Worm (Caenorhabditis elegans) whole organism, late embryonic: ENCODE results near the gene Y26G10.5.

Experiments
- C08G9.2 ChIP-seq: sonication (generic microtip); optimal IDR thresholded peaks from 2 replicates; lab custom pipeline; 2016; ENCODE audit warnings: mild to moderate bottlenecking, missing genetic modification characterization, moderate library complexity, missing compliant biosample characterization
- C38D4.7 ChIP-seq: fragments of 200-800 bp; sonication (Bioruptor generic); optimal IDR thresholded peaks from 2 replicates; lab custom pipeline; 2018; ENCODE audit warnings: mild to moderate bottlenecking, missing genetic modification characterization, moderate library complexity, missing compliant biosample characterization
- K02D7.2 ChIP-seq: sonication (generic microtip); optimal IDR thresholded peaks from 2 replicates; lab custom pipeline; 2017; ENCODE audit warnings: mild to moderate bottlenecking, missing genetic modification characterization, missing compliant biosample characterization
- T23F11.4 ChIP-seq: fragments of 200-800 bp; sonication (Bioruptor generic); optimal IDR thresholded peaks from 2 replicates; lab custom pipeline; 2018; ENCODE audit warnings: mild to moderate bottlenecking, missing genetic modification characterization, missing compliant biosample characterization
- Y22D7AL.16 ChIP-seq: sonication (generic microtip); optimal IDR thresholded peaks from 2 replicates; lab custom pipeline; 2016; ENCODE audit warnings: missing genetic modification characterization, missing compliant biosample characterization
- ahr-1 ChIP-seq: sonication (generic microtip); optimal IDR thresholded peaks from 2 replicates; lab custom pipeline; 2016; ENCODE audit warnings: missing genetic modification characterization, missing compliant biosample characterization
- ceh-18 ChIP-seq: sonication (generic microtip); optimal IDR thresholded peaks from 2 replicates; lab custom pipeline; 2016; ENCODE audit warnings: missing genetic modification characterization, missing compliant biosample characterization
- ceh-2 ChIP-seq: sonication (generic microtip); optimal IDR thresholded peaks from 2 replicates; lab custom pipeline; 2016; ENCODE audit warnings: missing genotype, missing genetic modification characterization, missing compliant biosample characterization
- ceh-22 ChIP-seq: sonication (generic microtip); optimal IDR thresholded peaks from 2 replicates; lab custom pipeline; 2017; ENCODE audit warnings: missing biosample characterization, missing genetic modification characterization
- ceh-24 ChIP-seq: sonication (generic microtip); optimal IDR thresholded peaks from 2 replicates; lab custom pipeline; 2016; ENCODE audit warnings: mild to moderate bottlenecking, missing genetic modification characterization, missing compliant biosample characterization
- ceh-30 ChIP-seq: fragments of 150-350 bp; optimal IDR thresholded peaks from 2 replicates; lab custom pipeline; 2014; ENCODE audit warnings: missing biosample characterization, missing genetic modification characterization
- ceh-34 ChIP-seq: sonication (generic microtip); optimal IDR thresholded peaks from 2 replicates; lab custom pipeline; 2016; ENCODE audit warnings: mild to moderate bottlenecking, missing genetic modification characterization, missing compliant biosample characterization
- ceh-45 ChIP-seq: fragments of 200-800 bp; sonication (Bioruptor generic); IDR thresholded peaks from 2 replicates; pipeline ENCODE4 v1.3.6; 2022; ENCODE audit warnings: missing genetic modification reagents, missing genetic modification characterization, missing compliant biosample characterization
- ceh-6 ChIP-seq: fragments of 200-800 bp; sonication (Bioruptor generic); optimal IDR thresholded peaks from 2 replicates; lab custom pipeline; 2018; ENCODE audit warnings: mild to moderate bottlenecking, missing genetic modification characterization, missing compliant biosample characterization
- ceh-9 ChIP-seq: sonication (generic microtip); optimal IDR thresholded peaks from 2 replicates; lab custom pipeline; 2016; ENCODE audit warnings: mild to moderate bottlenecking, missing genetic modification characterization, inconsistent platforms, missing compliant biosample characterization
- che-1 ChIP-seq: sonication (generic microtip); optimal IDR thresholded peaks from 2 replicates; lab custom pipeline; 2016; ENCODE audit warnings: mild to moderate bottlenecking, missing genetic modification characterization, missing compliant biosample characterization
- dmd-4 ChIP-seq: sonication (generic microtip); optimal IDR thresholded peaks from 2 replicates; lab custom pipeline; 2016; ENCODE audit warnings: borderline replicate concordance, missing genetic modification characterization, missing compliant biosample characterization
- elt-2 ChIP-seq: sonication (generic microtip); optimal IDR thresholded peaks from 2 replicates; lab custom pipeline; 2016; ENCODE audit warnings: missing genetic modification reagents, missing genetic modification characterization, missing compliant biosample characterization
- elt-4 ChIP-seq: sonication (generic microtip); optimal IDR thresholded peaks from 2 replicates; lab custom pipeline; 2016; ENCODE audit warnings: missing genetic modification characterization, missing compliant biosample characterization
- ets-4 ChIP-seq: sonication (generic microtip); optimal IDR thresholded peaks from 2 replicates; lab custom pipeline; 2016; ENCODE audit warnings: missing genetic modification characterization, missing compliant biosample characterization
- eyg-1 ChIP-seq: sonication (generic microtip); optimal IDR thresholded peaks from 2 replicates; lab custom pipeline; 2016; ENCODE audit warnings: missing genotype, missing genetic modification characterization, missing compliant biosample characterization
- fax-1 ChIP-seq: sonication (generic microtip); optimal IDR thresholded peaks from 2 replicates; lab custom pipeline; 2016; ENCODE audit warnings: missing genotype, missing genetic modification characterization, missing compliant biosample characterization
- fkh-6 ChIP-seq: sonication (generic microtip); optimal IDR thresholded peaks from 2 replicates; lab custom pipeline; 2016; ENCODE audit warnings: missing genetic modification characterization, missing compliant biosample characterization
- gmeb-2 ChIP-seq: sonication (generic microtip); optimal IDR thresholded peaks from 2 replicates; lab custom pipeline; 2016; ENCODE audit warnings: missing genetic modification characterization, inconsistent platforms, missing compliant biosample characterization
- hlh-15 ChIP-seq: sonication (generic microtip); optimal IDR thresholded peaks from 2 replicates; lab custom pipeline; 2016; ENCODE audit warnings: missing genetic modification characterization, missing compliant biosample characterization
- hlh-30 ChIP-seq: sonication (generic microtip); optimal IDR thresholded peaks from 2 replicates; lab custom pipeline; 2017; ENCODE audit warnings: antibody characterized with exemption, missing genetic modification characterization, missing compliant biosample characterization; ENCODE audit not compliant: insufficient read depth
- madf-2 ChIP-seq: sonication (generic microtip); optimal IDR thresholded peaks from 2 replicates; lab custom pipeline; 2017; ENCODE audit warnings: missing genetic modification characterization, missing compliant biosample characterization
- mec-3 ChIP-seq: sonication (generic microtip); optimal IDR thresholded peaks from 2 replicates; lab custom pipeline; 2016; ENCODE audit warnings: borderline replicate concordance, missing genetic modification characterization, missing compliant biosample characterization
- nfya-1 ChIP-seq: sonication (generic microtip); optimal IDR thresholded peaks from 2 replicates; lab custom pipeline; 2017; ENCODE audit warnings: missing genetic modification characterization, mild to moderate bottlenecking, missing compliant biosample characterization, antibody characterized with exemption, moderate library complexity
- nhr-232 ChIP-seq: sonication (generic microtip); optimal IDR thresholded peaks from 2 replicates; lab custom pipeline; 2016; ENCODE audit warnings: missing genetic modification characterization, missing compliant biosample characterization
- npax-4 ChIP-seq: sonication (generic microtip); optimal IDR thresholded peaks from 2 replicates; lab custom pipeline; 2016; ENCODE audit warnings: missing genetic modification characterization, missing compliant biosample characterization
- pag-3 ChIP-seq: sonication (generic microtip); optimal IDR thresholded peaks from 2 replicates; lab custom pipeline; 2016; ENCODE audit warnings: missing compliant biosample characterization, missing genetic modification characterization, borderline replicate concordance
- pat-9 ChIP-seq: fragments of 200-800 bp; sonication (Bioruptor generic); optimal IDR thresholded peaks from 2 replicates; lab custom pipeline; 2018; ENCODE audit warnings: mild to moderate bottlenecking, missing genetic modification characterization, moderate library complexity, missing compliant biosample characterization
- pax-1 ChIP-seq: fragments of 150-350 bp; optimal IDR thresholded peaks from 2 replicates; lab custom pipeline; 2014; ENCODE audit warnings: missing biosample characterization, missing genetic modification characterization
- pha-4 ChIP-seq: fragments of 150-350 bp; optimal IDR thresholded peaks from 2 replicates; lab custom pipeline; 2018; ENCODE audit warnings: missing biosample characterization, missing genetic modification reagents, missing genetic modification characterization
- pqm-1 ChIP-seq: sonication (generic microtip); optimal IDR thresholded peaks from 2 replicates; lab custom pipeline; 2016; ENCODE audit warnings: missing genetic modification characterization, missing compliant biosample characterization
- ref-2 ChIP-seq: sonication (generic microtip); optimal IDR thresholded peaks from 2 replicates; lab custom pipeline; 2016; ENCODE audit warnings: missing genetic modification characterization, missing compliant biosample characterization
- sdc-2 ChIP-seq: sonication (generic microtip); optimal IDR thresholded peaks from 2 replicates; lab custom pipeline; 2016; ENCODE audit warnings: missing genotype, missing genetic modification characterization, missing compliant biosample characterization
- sox-4 ChIP-seq: sonication (generic microtip); optimal IDR thresholded peaks from 2 replicates; lab custom pipeline; 2017; ENCODE audit warnings: mild to moderate bottlenecking, missing genetic modification characterization, inconsistent platforms, missing compliant biosample characterization
- tbx-2 ChIP-seq: sonication (generic microtip); optimal IDR thresholded peaks from 2 replicates; lab custom pipeline; 2016; ENCODE audit warnings: missing genetic modification characterization, missing compliant biosample characterization
- unc-42 ChIP-seq: sonication (generic microtip); optimal IDR thresholded peaks from 2 replicates; lab custom pipeline; 2016; ENCODE audit warnings: missing genotype, missing genetic modification characterization, missing compliant biosample characterization
- ztf-16 ChIP-seq: sonication (generic microtip); optimal IDR thresholded peaks from 2 replicates; lab custom pipeline; 2017; ENCODE audit warnings: missing genetic modification characterization, missing compliant biosample characterization

Y26G10.5 gene

ce11 chrV:17695802-17696201 is 4.8 kb downstream of the Y26G10.5 start, which contains the start of gene Y26G10.1:
Y26G10.1 (minus strand) TSS chrV:17695902.
- TF ChIP-seq hlh-15 (tag; lab: Kevin White, UChicago) (no peak), ceh-2 (tag; lab: Kevin White, UChicago) (no peak), unc-42 (tag; lab: Kevin White, UChicago) (no peak), fax-1 (tag; lab: Kevin White, UChicago) (no peak), ceh-34 (tag; lab: Kevin White, UChicago) (no peak), ets-4 (tag; lab: Kevin White, UChicago) (no peak), hlh-30 (tag; lab: Kevin White, UChicago) (no peak), ceh-18 (no peak), ceh-6 (GFP tag; lab: Kevin White, UChicago) (no peak)

DNA sequence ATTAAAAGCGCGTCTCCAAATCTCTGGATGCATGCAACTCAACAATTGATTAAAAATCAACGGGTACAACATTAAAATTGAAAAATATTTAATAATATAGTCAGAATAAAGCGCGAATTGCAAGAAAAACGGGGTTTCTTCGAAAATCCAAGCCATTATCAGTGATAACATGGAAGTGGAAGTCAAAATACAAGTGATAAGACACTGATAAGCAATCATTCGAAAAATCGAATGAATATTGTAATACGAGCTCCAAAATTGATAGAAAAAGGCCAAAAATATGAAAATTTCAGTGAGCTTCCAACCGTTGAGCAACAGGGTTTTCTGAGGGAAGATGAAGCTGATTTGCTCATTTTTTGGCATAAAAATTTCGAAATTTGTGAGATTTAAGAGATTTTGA is 6.4 kb downstream of the Y26G10.5 start:
- TF ChIP-seq mec-3 (tag; lab: Kevin White, UChicago): no peak
- no peak for TF ChIP-seq pqm-1 (tag; lab: Kevin White, UChicago)
- TF ChIP-seq ceh-45: no peak
- TF ChIP-seq K02D7.2 (tag; lab: Kevin White, UChicago): no peak
- TF ChIP-seq ceh-30 (tag; lab: Kevin White, UChicago): no peak
- TF ChIP-seq elt-2 (tag; lab: Kevin White, UChicago): peak; percentile 87
- TF ChIP-seq ceh-9 (tag; lab: Kevin White, UChicago): no peak

DNA sequence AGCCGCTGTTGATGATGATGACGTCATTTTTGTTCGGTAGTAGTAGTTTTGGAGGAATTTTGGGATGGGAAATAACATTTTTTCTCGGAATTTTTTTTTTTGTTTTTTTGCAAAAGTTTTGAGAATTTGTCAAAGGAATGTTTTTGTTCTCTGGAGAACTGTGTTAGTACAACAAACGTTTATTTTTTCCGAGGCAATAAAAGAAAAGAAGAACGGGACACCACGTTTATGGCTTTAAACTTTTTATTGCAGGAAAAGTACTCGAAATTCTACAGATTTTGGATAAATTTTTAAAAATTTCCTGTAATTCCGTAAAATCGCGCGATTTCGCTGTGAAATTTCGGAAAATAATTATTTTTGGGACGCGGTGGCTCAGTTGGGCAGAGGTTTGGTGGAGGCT is 9.7 kb downstream of the Y26G10.5 start, which contains the start of gene F59A1.13:
F59A1.13 (minus strand) TSS at position 101 of the 400 bp plus-strand sequence.
- no peak for TF ChIP-seq T23F11.4 (GFP tag; lab: Kevin White, UChicago)
- no peak for TF ChIP-seq ceh-6 (GFP tag; lab: Kevin White, UChicago)
- TF ChIP-seq hlh-15 (tag; lab: Kevin White, UChicago): no peak
- no peak for TF ChIP-seq pax-1
- TF ChIP-seq unc-42 (tag; lab: Kevin White, UChicago): no peak
- no peak for TF ChIP-seq elt-4
- TF ChIP-seq pha-4 (tag; lab: Kevin White, UChicago): no peak
- TF ChIP-seq ahr-1 (tag; lab: Kevin White, UChicago): no peak
- no peak for TF ChIP-seq C08G9.2 (tag; lab: Kevin White, UChicago)
- TF ChIP-seq C38D4.7 (GFP tag; lab: Kevin White, UChicago): no peak
- no peak for TF ChIP-seq che-1
- TF ChIP-seq ceh-24 (tag; lab: Kevin White, UChicago): no peak
- TF ChIP-seq Y22D7AL.16: no peak
- TF ChIP-seq K02D7.2 (tag; lab: Kevin White, UChicago): no peak
- no peak for TF ChIP-seq madf-2

- TF ChIP-seq pag-3: no peak
- no peak for TF ChIP-seq npax-4 (tag; lab: Kevin White, UChicago)
- no peak for TF ChIP-seq fkh-6
- TF ChIP-seq ref-2 (tag; lab: Kevin White, UChicago): no peak
- TF ChIP-seq pha-4 (tag; lab: Kevin White, UChicago): no peak
- no peak for TF ChIP-seq ceh-9 (tag; lab: Kevin White, UChicago)
These were observed 13.8 kb downstream of the Y26G10.5 start, which contains the start of gene F59A1.18 for ce11 chrV:17686852-17687251. F59A1.18 (minus strand) TSS chrV:17686952.

- TF ChIP-seq sox-4 (tag; lab: Kevin White, UChicago) (no peak), eyg-1 (tag; lab: Kevin White, UChicago) (no peak), dmd-4 (no peak), ceh-22 (tag; lab: Kevin White, UChicago) (no peak), pag-3 (no peak), ceh-24 (tag; lab: Kevin White, UChicago) (no peak), fkh-6 (no peak), tbx-2 (no peak), ets-4 (tag; lab: Kevin White, UChicago) (no peak), ztf-16 (tag; lab: Kevin White, UChicago) (no peak), nhr-232 (tag; lab: Kevin White, UChicago) (no peak), Y22D7AL.16 (no peak), gmeb-2 (tag; lab: Kevin White, UChicago) (no peak), pat-9 (no peak), nfya-1 (tag; lab: Kevin White, UChicago) (no peak), sdc-2 (no peak)
- TF ChIP-seq, all 69 proteins: peak for 0
These were observed 15.8 kb downstream of the Y26G10.5 start, which contains the start of the genes F59A1.16 and F59A1.6 for ce11 chrV:17684857-17685256. F59A1.16 (minus strand) TSS chrV:17684957. F59A1.6 (plus strand) TSS chrV:17685141.
